Worm (Caenorhabditis elegans) whole organism, L3 larva: ENCODE results near the gene T16D1.1.
A peak's percentile ranks its signal among the peaks of the same experiment; 100 is the strongest.

Experiments used
- R02D3.7 ChIP-seq: fragments of 150-350 bp; optimal IDR thresholded peaks from 2 replicates; lab custom pipeline; 2014; ENCODE audit warnings: missing biosample characterization, missing genetic modification characterization
- aly-2 ChIP-seq: fragments of 150-350 bp; optimal IDR thresholded peaks from 2 replicates; lab custom pipeline; 2014; ENCODE audit warnings: missing biosample characterization, missing genetic modification characterization
- ama-1 ChIP-seq: fragments of 150-350 bp; optimal IDR thresholded peaks from 2 replicates; lab custom pipeline; 2018
- ceh-16 ChIP-seq: sonication (generic microtip); optimal IDR thresholded peaks from 2 replicates; lab custom pipeline; 2017; ENCODE audit warnings: missing biosample characterization, missing genetic modification characterization
- ceh-28 ChIP-seq: fragments of 150-350 bp; optimal IDR thresholded peaks from 2 replicates; lab custom pipeline; 2014; ENCODE audit warnings: missing biosample characterization, missing genetic modification reagents, missing genetic modification characterization
- ceh-9 ChIP-seq: sonication (generic microtip); optimal IDR thresholded peaks from 2 replicates; lab custom pipeline; 2018; ENCODE audit warnings: missing biosample characterization, missing genetic modification characterization
- daf-12 ChIP-seq: fragments of 150-350 bp; optimal IDR thresholded peaks from 2 replicates; lab custom pipeline; 2014; ENCODE audit warnings: missing biosample characterization, missing genetic modification reagents, missing genetic modification characterization
- egl-27 ChIP-seq: sonication (generic microtip); optimal IDR thresholded peaks from 4 replicates; lab custom pipeline; 2017; ENCODE audit warnings: missing biosample characterization, missing genetic modification reagents, missing genetic modification characterization
- elt-1 ChIP-seq: fragments of 150-350 bp; optimal IDR thresholded peaks from 2 replicates; lab custom pipeline; 2014; ENCODE audit warnings: missing biosample characterization, missing genetic modification characterization
- elt-2 ChIP-seq: sonication (generic microtip); optimal IDR thresholded peaks from 2 replicates; lab custom pipeline; 2016; ENCODE audit warnings: missing genetic modification reagents, mild to moderate bottlenecking, missing genetic modification characterization, missing compliant biosample characterization
- elt-3 ChIP-seq, 3 experiments: fragments of 150-350 bp in 1 of 3; sonication (generic microtip) in 2 of 3; optimal IDR thresholded peaks; 2 replicates in 2 of 3; 4 replicates in 1 of 3; lab custom pipeline; 2014 to 2017; ENCODE audit warnings: missing biosample characterization in 3 of 3, missing genetic modification characterization in 3 of 3
- fkh-2 ChIP-seq: fragments of 150-350 bp; optimal IDR thresholded peaks from 2 replicates; lab custom pipeline; 2014; ENCODE audit warnings: missing biosample characterization, missing genetic modification reagents, missing genetic modification characterization
- hmg-11 ChIP-seq: sonication (generic microtip); optimal IDR thresholded peaks from 2 replicates; lab custom pipeline; 2016; ENCODE audit warnings: missing genetic modification characterization, missing compliant biosample characterization
- jun-1 ChIP-seq: fragments of 150-350 bp; optimal IDR thresholded peaks from 2 replicates; lab custom pipeline; 2014; ENCODE audit warnings: missing biosample characterization, missing genetic modification reagents, missing genetic modification characterization
- lin-15B ChIP-seq: fragments of 150-350 bp; optimal IDR thresholded peaks from 2 replicates; lab custom pipeline; 2014; ENCODE audit warnings: missing biosample characterization, missing genetic modification characterization
- lsy-12 ChIP-seq: sonication (generic microtip); optimal IDR thresholded peaks from 2 replicates; lab custom pipeline; 2016; ENCODE audit warnings: mild to moderate bottlenecking, missing genetic modification characterization, missing compliant biosample characterization
- mml-1 ChIP-seq: fragments of 150-350 bp; sonication (generic microtip); optimal IDR thresholded peaks from 3 replicates; lab custom pipeline; 2014; ENCODE audit warnings: missing biosample characterization, missing genetic modification characterization
- nfya-1 ChIP-seq: sonication (generic microtip); optimal IDR thresholded peaks from 2 replicates; lab custom pipeline; 2017; ENCODE audit warnings: missing genetic modification characterization, mild to moderate bottlenecking, missing compliant biosample characterization, antibody characterized with exemption, moderate library complexity; ENCODE audit not compliant: insufficient read depth
- nhr-11 ChIP-seq: fragments of 150-350 bp; optimal IDR thresholded peaks from 2 replicates; lab custom pipeline; 2014; ENCODE audit warnings: missing biosample characterization, missing genetic modification characterization
- nhr-23 ChIP-seq: fragments of 150-350 bp; optimal IDR thresholded peaks from 2 replicates; lab custom pipeline; 2014; ENCODE audit warnings: missing biosample characterization, missing genetic modification reagents, missing genetic modification characterization
- nhr-237 ChIP-seq: fragments of 150-350 bp; optimal IDR thresholded peaks from 2 replicates; lab custom pipeline; 2014; ENCODE audit warnings: missing biosample characterization, missing genetic modification characterization
- nhr-25 ChIP-seq: sonication (generic microtip); optimal IDR thresholded peaks from 2 replicates; lab custom pipeline; 2017; ENCODE audit warnings: missing biosample characterization, missing genetic modification characterization
- nhr-28 ChIP-seq: fragments of 150-350 bp; optimal IDR thresholded peaks from 2 replicates; lab custom pipeline; 2014; ENCODE audit warnings: missing biosample characterization, missing genetic modification characterization
- nhr-43 ChIP-seq: sonication (generic microtip); optimal IDR thresholded peaks from 2 replicates; lab custom pipeline; 2016; ENCODE audit warnings: mild to moderate bottlenecking, missing genetic modification characterization, missing compliant biosample characterization; ENCODE audit not compliant: poor library complexity, severe bottlenecking
- nhr-76 ChIP-seq: fragments of 150-350 bp; sonication (generic microtip); optimal IDR thresholded peaks from 5 replicates; lab custom pipeline; 2014; ENCODE audit warnings: missing biosample characterization, missing genetic modification characterization
- nhr-77 ChIP-seq: fragments of 150-350 bp; optimal IDR thresholded peaks from 2 replicates; lab custom pipeline; 2014; ENCODE audit warnings: missing biosample characterization, missing genetic modification characterization
- pha-4 ChIP-seq: fragments of 150-350 bp; optimal IDR thresholded peaks from 2 replicates; lab custom pipeline; 2014; ENCODE audit warnings: missing biosample characterization, missing genetic modification reagents, missing genetic modification characterization
- pqm-1 ChIP-seq: fragments of 150-350 bp; optimal IDR thresholded peaks from 2 replicates; lab custom pipeline; 2017; ENCODE audit warnings: missing biosample characterization, missing genetic modification characterization, inconsistent platforms
- skn-1 ChIP-seq: fragments of 150-350 bp; optimal IDR thresholded peaks from 2 replicates; lab custom pipeline; 2014; ENCODE audit warnings: missing biosample characterization, missing genetic modification characterization
- snpc-4 ChIP-seq: fragments of 150-350 bp; optimal IDR thresholded peaks from 2 replicates; lab custom pipeline; 2014; ENCODE audit warnings: missing biosample characterization, missing genetic modification characterization
- tbx-2 ChIP-seq: sonication (generic microtip); optimal IDR thresholded peaks from 2 replicates; lab custom pipeline; 2016; ENCODE audit warnings: mild to moderate bottlenecking, missing genetic modification characterization, missing compliant biosample characterization
- unc-62 ChIP-seq: fragments of 150-350 bp; sonication (generic microtip); optimal IDR thresholded peaks from 4 replicates; lab custom pipeline; 2014; ENCODE audit warnings: missing biosample characterization, missing genetic modification reagents, missing genetic modification characterization
- zag-1 ChIP-seq: fragments of 150-350 bp; optimal IDR thresholded peaks from 2 replicates; lab custom pipeline; 2014; ENCODE audit warnings: missing biosample characterization, missing genetic modification characterization
- ztf-11 ChIP-seq: fragments of 150-350 bp; optimal IDR thresholded peaks from 2 replicates; lab custom pipeline; 2014; ENCODE audit warnings: missing biosample characterization, missing genetic modification characterization
- ztf-4 ChIP-seq: fragments of 150-350 bp; optimal IDR thresholded peaks from 2 replicates; lab custom pipeline; 2014; ENCODE audit warnings: missing biosample characterization, missing genetic modification characterization

Gene T16D1.1

ce11 chrII:5200987-5201582 lies 40.4 kb downstream of the T16D1.1 start (continued):
- peak; percentile 59 for TF ChIP-seq nfya-1 (tag; lab: Kevin White, UChicago)
- TF ChIP-seq lin-15B (tag; lab: Kevin White, UChicago): no peak
- TF ChIP-seq mml-1 (tag; lab: Kevin White, UChicago): no peak
- TF ChIP-seq ceh-9 (tag; lab: Kevin White, UChicago): no peak
- TF ChIP-seq ceh-16: no peak
- TF ChIP-seq nhr-28: no peak
- TF ChIP-seq ceh-28 (tag; lab: Kevin White, UChicago): no peak
- TF ChIP-seq ama-1 (lab: Kevin White, UChicago): peak; percentile 30
- no peak for TF ChIP-seq zag-1
- TF ChIP-seq hmg-11 (tag; lab: Kevin White, UChicago): peak; percentile 3
- TF ChIP-seq egl-27 (tag; lab: Kevin White, UChicago): no peak
- TF ChIP-seq snpc-4 (tag; lab: Kevin White, UChicago): peak; percentile 63

DNA sequence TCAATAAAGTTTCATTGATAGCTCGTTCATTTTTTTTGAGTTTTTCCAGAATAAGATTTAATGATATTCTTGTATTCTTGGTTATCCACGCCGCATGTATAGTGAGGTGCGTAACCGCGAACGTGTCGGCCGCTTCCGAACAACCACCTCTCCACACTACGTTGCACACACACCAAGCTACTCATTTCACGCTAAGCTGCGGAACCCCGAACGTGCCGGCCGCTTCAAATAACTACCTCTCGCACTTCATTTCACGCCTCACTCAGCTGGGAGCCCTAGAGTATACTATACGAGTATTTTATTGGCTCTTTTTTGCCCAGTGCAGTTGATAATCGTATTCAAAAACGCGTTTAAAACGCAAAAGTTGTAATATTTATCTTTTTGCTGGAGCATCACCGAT lies 41.3 kb downstream of the T16D1.1 start:
- TF ChIP-seq elt-2 (tag; lab: Kevin White, UChicago) (peak; percentile 40), nfya-1 (tag; lab: Kevin White, UChicago) (peak; percentile 6), snpc-4 (tag; lab: Kevin White, UChicago) (peak; percentile 78)
- TF ChIP-seq, all 47 proteins: peak for 3; not testable (repeated sequence) for 44

DNA sequence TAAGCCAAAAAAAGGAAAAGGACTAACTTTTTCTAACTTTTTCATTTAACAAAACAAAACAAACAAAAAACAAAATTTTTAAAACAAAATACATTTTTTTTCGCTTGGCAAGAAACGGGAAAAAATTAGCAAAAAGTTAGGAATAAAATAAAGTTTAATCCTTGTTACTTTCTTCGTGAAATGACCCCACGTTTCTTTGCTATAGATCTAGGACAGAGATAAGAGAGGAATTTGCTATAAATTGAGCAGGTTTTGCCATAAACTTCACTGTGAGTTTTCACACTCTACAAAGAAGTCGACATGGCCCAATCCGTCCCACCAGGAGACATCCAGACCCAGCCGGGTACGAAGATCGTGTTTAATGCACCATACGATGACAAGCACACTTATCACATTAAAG lies 42.0 kb downstream of the T16D1.1 start, which contains the start of gene msp-50:
Gene msp-50 (plus strand): TSS at position 301 of the 400 bp plus-strand sequence.
- TF ChIP-seq ztf-11 (tag; lab: Kevin White, UChicago) (no peak), lsy-12 (tag; lab: Kevin White, UChicago) (no peak), nhr-77 (tag; lab: Kevin White, UChicago) (no peak), nhr-43 (tag; lab: Kevin White, UChicago) (no peak)

ce11 chrII:5195504-5195903 lies 46.0 kb downstream of the T16D1.1 start, which contains the start of gene C34F11.5:
Gene C34F11.5, plus strand, starts transcription at chrII:5195804.
- no peak for TF ChIP-seq nhr-237 (tag; lab: Kevin White, UChicago)
- no peak for TF ChIP-seq nhr-11
- TF ChIP-seq nfya-1 (tag; lab: Kevin White, UChicago): no peak
- TF ChIP-seq elt-2 (tag; lab: Kevin White, UChicago): no peak
- TF ChIP-seq nhr-28: no peak
- no peak for TF ChIP-seq nhr-25 (tag; lab: Kevin White, UChicago)
- no peak for TF ChIP-seq skn-1 (tag; lab: Kevin White, UChicago)
- TF ChIP-seq elt-3 (tag; optimal IDR thresholded peaks at IDR 0.05; lab: Kevin White, UChicago): no peak
- no peak for TF ChIP-seq fkh-2 (tag; lab: Kevin White, UChicago)

ce11 chrII:5194066-5194465 lies 47.4 kb downstream of the T16D1.1 start, which contains the start of gene msp-49:
Gene msp-49, plus strand, starts transcription at chrII:5194366.
- TF ChIP-seq ama-1 (lab: Kevin White, UChicago) (no peak), ceh-16 (no peak), nhr-76 (tag; lab: Kevin White, UChicago) (no peak), elt-1 (tag; lab: Kevin White, UChicago) (no peak), skn-1 (tag; lab: Kevin White, UChicago) (no peak), unc-62 (GFP tag; lab: Kevin White, UChicago) (no peak), nhr-23 (tag; lab: Kevin White, UChicago) (no peak), nhr-43 (tag; lab: Kevin White, UChicago) (no peak)

ce11 chrII:5191766-5192165 lies 49.7 kb downstream of the T16D1.1 start:
- TF ChIP-seq pha-4 (tag; lab: Kevin White, UChicago) (peak; percentile 10), skn-1 (tag; lab: Kevin White, UChicago) (no peak), ztf-4 (tag; lab: Kevin White, UChicago) (no peak), R02D3.7 (no peak), elt-2 (tag; lab: Kevin White, UChicago) (peak; percentile 99), aly-2 (tag; lab: Kevin White, UChicago) (no peak), jun-1 (peak; percentile 45), tbx-2 (no peak), daf-12 (tag; lab: Kevin White, UChicago) (no peak), pqm-1 (tag; lab: Kevin White, UChicago) (peak; percentile 92)
